Fruit fly (Drosophila melanogaster) whole organism, wandering third instar larva: ENCODE measurements around the gene Iml1.

ENCODE experiments used
- CG32264 ChIP-seq: fragments of 200-800 bp; sonication (Bioruptor generic); optimal IDR thresholded peaks from 2 replicates; lab custom pipeline; 2016; ENCODE audit warnings: missing biosample characterization, missing genetic modification characterization
- Dfd ChIP-seq: fragments of >200 bp; optimal IDR thresholded peaks from 2 replicates; lab custom pipeline; 2017; ENCODE audit warnings: missing biosample characterization, missing genetic modification characterization
- Myc ChIP-seq: fragments of >200 bp; optimal IDR thresholded peaks from 2 replicates; lab custom pipeline; 2017
- dl ChIP-seq, 2 experiments: fragments of 175-275, 200-275 bp in 1 of 2; fragments of 200-275 bp in 1 of 2; sonication (Bioruptor generic); optimal IDR thresholded peaks; lab custom pipeline; 2018; ENCODE audit warnings: mild to moderate bottlenecking in 2 of 2, missing biosample characterization in 2 of 2, missing genetic modification characterization in 2 of 2, moderate library complexity in 2 of 2; ENCODE audit not compliant: partially characterized antibody in 2 of 2, insufficient read depth in 1 of 2
- dsf ChIP-seq: sonication (Bioruptor generic); optimal IDR thresholded peaks from 2 replicates; lab custom pipeline; 2016; ENCODE audit warnings: missing biosample characterization, missing genetic modification characterization, borderline replicate concordance
- ey ChIP-seq: fragments of 200-800 bp; sonication (Bioruptor generic); optimal IDR thresholded peaks from 2 replicates; lab custom pipeline; 2016; ENCODE audit warnings: missing biosample characterization, missing genetic modification characterization
- fru ChIP-seq: fragments of 200-800 bp; sonication (Bioruptor generic); optimal IDR thresholded peaks from 3 replicates; lab custom pipeline; 2016; ENCODE audit warnings: missing biosample characterization, mild to moderate bottlenecking, missing genetic modification characterization
- h ChIP-seq: fragments of 200-800 bp; sonication (Bioruptor generic); optimal IDR thresholded peaks from 3 replicates; lab custom pipeline; 2016; ENCODE audit warnings: missing biosample characterization, mild to moderate bottlenecking, missing genetic modification characterization
- psq ChIP-seq: fragments of 200-800 bp; sonication (Bioruptor generic); optimal IDR thresholded peaks from 3 replicates; lab custom pipeline; 2017; ENCODE audit warnings: missing biosample characterization, mild to moderate bottlenecking, missing genetic modification characterization, moderate library complexity
- sage ChIP-seq: fragments of 200-800 bp; sonication (Bioruptor generic); optimal IDR thresholded peaks from 2 replicates; lab custom pipeline; 2016; ENCODE audit warnings: missing biosample characterization, mild to moderate bottlenecking, missing genetic modification characterization
- tai ChIP-seq: sonication (Bioruptor generic); optimal IDR thresholded peaks from 2 replicates; lab custom pipeline; 2016; ENCODE audit warnings: missing biosample characterization, missing genetic modification characterization
- usp ChIP-seq: fragments of >200 bp; optimal IDR thresholded peaks from 2 replicates; lab custom pipeline; 2017; ENCODE audit warnings: missing biosample characterization, missing genetic modification characterization

DNA sequence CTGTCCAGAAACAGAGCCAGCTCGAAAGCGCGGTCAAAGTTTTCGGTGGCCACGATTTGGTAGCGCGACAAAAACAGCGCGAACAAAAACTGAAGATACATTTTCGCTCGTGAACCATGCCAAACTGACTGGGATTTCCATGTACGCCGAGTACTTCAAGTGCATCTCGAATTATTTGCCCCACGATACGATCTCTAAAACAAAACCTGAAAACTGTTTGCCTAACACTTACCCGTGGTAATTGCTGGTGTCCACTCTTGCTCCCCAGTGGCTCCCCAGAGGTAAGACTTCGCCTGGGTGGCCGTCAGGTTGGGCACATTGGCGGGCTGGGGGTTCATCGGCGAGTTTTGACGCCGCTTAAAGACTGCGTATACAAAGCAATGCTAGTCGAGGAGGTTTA is 2.7 kb downstream of the Iml1 start, which contains the start of gene Ir62a:
- no peak for TF ChIP-seq Myc
- TF ChIP-seq sage (GFP tag; lab: Kevin White, UChicago) = no peak
- no peak for TF ChIP-seq psq (GFP tag; lab: Kevin White, UChicago)
- TF ChIP-seq ey (GFP tag; lab: Kevin White, UChicago) = no peak
- no peak for TF ChIP-seq h (GFP tag; lab: Kevin White, UChicago)
- no peak for TF ChIP-seq dsf (GFP tag; lab: Kevin White, UChicago)
- TF ChIP-seq dl (GFP tag; optimal IDR thresholded peaks at IDR 0.05; lab: Kevin White, UChicago; ENCODE audit: insufficient read depth in 1 of 2, partially characterized antibody in 2 of 2) = no peak
- no peak for TF ChIP-seq CG32264 (GFP tag; lab: Kevin White, UChicago)
- no peak for TF ChIP-seq usp (GFP tag; lab: Kevin White, UChicago)
- TF ChIP-seq Dfd (GFP tag; lab: Kevin White, UChicago) = no peak
- no peak for TF ChIP-seq tai (GFP tag; lab: Kevin White, UChicago)
- TF ChIP-seq fru = no peak
